Worm (Caenorhabditis elegans) whole organism, young adult: ENCODE data around the gene popl-1.

Experiments
- B0019.2 ChIP-seq: fragments of 200-800 bp; sonication (Bioruptor generic); conservative IDR thresholded peaks from 2 replicates; pipeline ENCODE4 v1.3.6; 2022; ENCODE audit warnings: missing genetic modification reagents, missing genetic modification characterization, missing compliant biosample characterization
- B0261.1 ChIP-seq: sonication (generic microtip); optimal IDR thresholded peaks from 2 replicates; lab custom pipeline; 2016; ENCODE audit warnings: mild to moderate bottlenecking, missing genetic modification characterization, moderate library complexity, missing compliant biosample characterization
- B0336.3 ChIP-seq: fragments of 200-800 bp; sonication (Bioruptor generic); IDR thresholded peaks from 2 replicates; pipeline ENCODE4 v1.3.6; 2022; ENCODE audit warnings: missing genetic modification characterization, missing compliant biosample characterization
- F23B12.7 ChIP-seq: sonication (generic microtip); optimal IDR thresholded peaks from 2 replicates; lab custom pipeline; 2017; ENCODE audit warnings: missing genetic modification characterization, mild to moderate bottlenecking, missing compliant biosample characterization, antibody characterized with exemption, moderate library complexity; ENCODE audit not compliant: insufficient read depth
- F33H1.4 ChIP-seq: fragments of 200-800 bp; sonication (Bioruptor generic); IDR thresholded peaks from 2 replicates; pipeline ENCODE4 v1.3.6; 2022; ENCODE audit warnings: missing genetic modification reagents, missing genetic modification characterization, missing compliant biosample characterization
- F37B4.10 ChIP-seq: fragments of 200-800 bp; sonication (Bioruptor generic); IDR thresholded peaks from 2 replicates; pipeline ENCODE4 v1.3.6; 2022; ENCODE audit warnings: missing genetic modification characterization, missing compliant biosample characterization
- F52B5.7 ChIP-seq: sonication (generic microtip); optimal IDR thresholded peaks from 2 replicates; lab custom pipeline; 2016; ENCODE audit warnings: mild to moderate bottlenecking, missing genetic modification characterization, missing compliant biosample characterization
- F57A8.1 ChIP-seq: fragments of 200-800 bp; sonication (Bioruptor generic); optimal IDR thresholded peaks from 2 replicates; lab custom pipeline; 2018; ENCODE audit warnings: mild to moderate bottlenecking, missing genetic modification characterization, moderate library complexity, missing compliant biosample characterization
- K12H6.12 ChIP-seq: fragments of 200-800 bp; sonication (Bioruptor generic); optimal IDR thresholded peaks from 2 replicates; lab custom pipeline; 2018; ENCODE audit warnings: mild to moderate bottlenecking, missing genetic modification characterization, missing compliant biosample characterization
- T07F8.4 ChIP-seq: sonication (generic microtip); optimal IDR thresholded peaks from 2 replicates; lab custom pipeline; 2016; ENCODE audit warnings: mild to moderate bottlenecking, missing genetic modification characterization, moderate library complexity, missing compliant biosample characterization
- Y53G8AR.9 ChIP-seq: fragments of 200-800 bp; sonication (Bioruptor generic); conservative IDR thresholded peaks from 2 replicates; pipeline ENCODE4 v1.3.6; 2022; ENCODE audit warnings: missing genetic modification reagents, missing genetic modification characterization, missing compliant biosample characterization
- ZK185.1 ChIP-seq: sonication (generic microtip); optimal IDR thresholded peaks from 2 replicates; lab custom pipeline; 2016; ENCODE audit warnings: mild to moderate bottlenecking, missing genetic modification characterization, missing compliant biosample characterization; ENCODE audit not compliant: poor library complexity, severe bottlenecking
- akir-1 ChIP-seq: fragments of 200-800 bp; sonication (Bioruptor generic); optimal IDR thresholded peaks from 2 replicates; lab custom pipeline; 2018; ENCODE audit warnings: mild to moderate bottlenecking, missing genetic modification characterization, moderate library complexity, missing compliant biosample characterization
- aptf-3 ChIP-seq: fragments of 200-800 bp; sonication (Bioruptor generic); IDR thresholded peaks from 2 replicates; pipeline ENCODE4 v1.3.6; 2022; ENCODE audit warnings: missing genetic modification characterization, missing compliant biosample characterization
- atf-7 ChIP-seq: sonication (generic microtip); optimal IDR thresholded peaks from 2 replicates; lab custom pipeline; 2017; ENCODE audit warnings: mild to moderate bottlenecking, missing genetic modification characterization, missing compliant biosample characterization
- athp-1 ChIP-seq: sonication (generic microtip); optimal IDR thresholded peaks from 2 replicates; lab custom pipeline; 2017; ENCODE audit warnings: mild to moderate bottlenecking, missing genetic modification characterization, missing compliant biosample characterization
- cebp-2 ChIP-seq: fragments of 200-800 bp; sonication (Bioruptor generic); IDR thresholded peaks from 2 replicates; pipeline ENCODE4 v1.3.6; 2022; ENCODE audit warnings: missing genetic modification characterization, missing compliant biosample characterization
- ceh-91 ChIP-seq: fragments of 200-800 bp; sonication (Bioruptor generic); IDR thresholded peaks from 2 replicates; pipeline ENCODE4 v1.3.6; 2022; ENCODE audit warnings: missing genetic modification reagents, missing genetic modification characterization, missing compliant biosample characterization
- die-1 ChIP-seq: sonication (generic microtip); optimal IDR thresholded peaks from 2 replicates; lab custom pipeline; 2016; ENCODE audit warnings: missing genotype, mild to moderate bottlenecking, missing genetic modification characterization, missing compliant biosample characterization
- dox-1 ChIP-seq: fragments of 200-800 bp; sonication (Bioruptor generic); IDR thresholded peaks from 2 replicates; pipeline ENCODE4 v1.3.6; 2022; ENCODE audit warnings: missing genetic modification reagents, missing genetic modification characterization, missing compliant biosample characterization
- dpl-1 ChIP-seq: fragments of 150-350 bp; optimal IDR thresholded peaks from 2 replicates; lab custom pipeline; 2014; ENCODE audit warnings: missing biosample characterization, missing genetic modification reagents, missing genetic modification characterization
- egl-44 ChIP-seq: fragments of 200-800 bp; sonication (Bioruptor generic); IDR thresholded peaks from 2 replicates; pipeline ENCODE4 v1.3.6; 2022; ENCODE audit warnings: missing genetic modification reagents, missing genetic modification characterization, missing compliant biosample characterization
- ekl-4 ChIP-seq: fragments of 200-800 bp; sonication (Bioruptor generic); IDR thresholded peaks from 2 replicates; pipeline ENCODE4 v1.3.6; 2022; ENCODE audit warnings: missing genetic modification reagents, missing genetic modification characterization, missing compliant biosample characterization
- fkh-3 ChIP-seq: sonication (generic microtip); optimal IDR thresholded peaks from 2 replicates; lab custom pipeline; 2016; ENCODE audit warnings: mild to moderate bottlenecking, missing genetic modification characterization, missing compliant biosample characterization
- him-1 ChIP-seq: sonication (generic microtip); optimal IDR thresholded peaks from 2 replicates; lab custom pipeline; 2016; ENCODE audit warnings: missing genotype, missing genetic modification reagents, missing genetic modification characterization, missing compliant biosample characterization
- hmg-1.2 ChIP-seq: fragments of 200-800 bp; sonication (Bioruptor generic); IDR thresholded peaks from 2 replicates; pipeline ENCODE4 v1.3.6; 2022; ENCODE audit warnings: missing genetic modification reagents, missing genetic modification characterization, missing compliant biosample characterization
- let-607 ChIP-seq, 2 experiments: fragments of 200-800 bp in 1 of 2; sonication (Bioruptor generic) in 1 of 2; sonication (generic microtip) in 1 of 2; optimal IDR thresholded peaks; 2 replicates each; lab custom pipeline; 2016 to 2018; ENCODE audit warnings: mild to moderate bottlenecking in 2 of 2, missing compliant biosample characterization in 2 of 2, missing genetic modification characterization in 2 of 2, moderate library complexity in 2 of 2, missing genotype in 1 of 2
- lin-35 ChIP-seq, 3 experiments: fragments of 150-350 bp in 2 of 3; sonication (generic microtip) in 1 of 3; optimal IDR thresholded peaks; 2 replicates each; lab custom pipeline; 2014 to 2018; ENCODE audit warnings: missing biosample characterization in 3 of 3, missing genetic modification characterization in 3 of 3, missing genetic modification reagents in 3 of 3
- lin-40 ChIP-seq: sonication (generic microtip); optimal IDR thresholded peaks from 2 replicates; lab custom pipeline; 2016; ENCODE audit warnings: missing genetic modification characterization, mild to moderate bottlenecking, missing compliant biosample characterization, missing genotype, missing genetic modification reagents
- lir-1 ChIP-seq: fragments of 200-800 bp; sonication (Bioruptor generic); conservative IDR thresholded peaks from 2 replicates; pipeline ENCODE4 v1.3.6; 2022; ENCODE audit warnings: missing genetic modification reagents, missing genetic modification characterization, missing compliant biosample characterization
- madf-6 ChIP-seq: fragments of 200-800 bp; sonication (Bioruptor generic); IDR thresholded peaks from 2 replicates; pipeline ENCODE4 v1.3.6; 2022; ENCODE audit warnings: missing genetic modification reagents, missing genetic modification characterization, missing compliant biosample characterization
- mes-4 ChIP-seq: sonication (generic microtip); optimal IDR thresholded peaks from 2 replicates; lab custom pipeline; 2016; ENCODE audit warnings: missing genotype, missing genetic modification characterization, missing compliant biosample characterization
- nfya-2 ChIP-seq: fragments of 200-800 bp; sonication (Bioruptor generic); IDR thresholded peaks from 2 replicates; pipeline ENCODE4 v1.3.6; 2022; ENCODE audit warnings: missing genetic modification reagents, missing genetic modification characterization, missing compliant biosample characterization
- nfyb-1 ChIP-seq: fragments of 200-800 bp; sonication (Bioruptor generic); IDR thresholded peaks from 2 replicates; pipeline ENCODE4 v1.3.6; 2022; ENCODE audit warnings: missing genetic modification reagents, missing genetic modification characterization, missing compliant biosample characterization
- nhr-27 ChIP-seq: fragments of 200-800 bp; sonication (Bioruptor generic); optimal IDR thresholded peaks from 2 replicates; lab custom pipeline; 2018; ENCODE audit warnings: mild to moderate bottlenecking, missing genetic modification characterization, moderate library complexity, missing compliant biosample characterization
- rcor-1 ChIP-seq: fragments of 200-800 bp; sonication (Bioruptor generic); IDR thresholded peaks from 2 replicates; pipeline ENCODE4 v1.3.6; 2022; ENCODE audit warnings: missing genetic modification reagents, missing genetic modification characterization, missing compliant biosample characterization
- rec-8 ChIP-seq, 2 experiments: sonication (generic microtip); optimal IDR thresholded peaks; 2 replicates each; lab custom pipeline; 2016; ENCODE audit warnings: mild to moderate bottlenecking in 2 of 2, missing genetic modification characterization in 2 of 2, missing genetic modification reagents in 2 of 2, missing genotype in 2 of 2, missing biosample characterization in 1 of 2, missing compliant biosample characterization in 1 of 2, moderate library complexity in 1 of 2
- sea-2 ChIP-seq: fragments of 200-800 bp; sonication (Bioruptor generic); IDR thresholded peaks from 2 replicates; pipeline ENCODE4 v1.3.6; 2022; ENCODE audit warnings: missing genetic modification characterization, missing compliant biosample characterization
- snpc-4 ChIP-seq, 5 experiments: fragments of 150-350 bp in 1 of 5; sonication (generic microtip) in 4 of 5; optimal IDR thresholded peaks; 2 replicates each; lab custom pipeline; 2014 to 2018; ENCODE audit warnings: missing genetic modification characterization in 5 of 5, missing biosample characterization in 3 of 5, antibody characterized with exemption in 2 of 5, mild to moderate bottlenecking in 2 of 5, missing compliant biosample characterization in 2 of 5, missing genotype in 2 of 5, moderate library complexity in 2 of 5, missing genetic modification reagents in 1 of 5
- somi-1 ChIP-seq: fragments of 200-800 bp; sonication (Bioruptor generic); optimal IDR thresholded peaks from 2 replicates; lab custom pipeline; 2018; ENCODE audit warnings: mild to moderate bottlenecking, missing genetic modification characterization, missing compliant biosample characterization
- tlf-1 ChIP-seq: fragments of 200-800 bp; sonication (Bioruptor generic); optimal IDR thresholded peaks from 2 replicates; lab custom pipeline; 2018; ENCODE audit warnings: mild to moderate bottlenecking, missing genetic modification characterization, missing compliant biosample characterization
- unc-62 ChIP-seq: fragments of 150-350 bp; optimal IDR thresholded peaks from 2 replicates; lab custom pipeline; 2014; ENCODE audit warnings: missing biosample characterization, missing genetic modification reagents, missing genetic modification characterization
- xnd-1 ChIP-seq: sonication (generic microtip); optimal IDR thresholded peaks from 2 replicates; lab custom pipeline; 2016; ENCODE audit warnings: missing genotype, missing genetic modification reagents, missing genetic modification characterization, missing compliant biosample characterization
- zfh-2 ChIP-seq: fragments of 200-800 bp; sonication (Bioruptor generic); conservative IDR thresholded peaks from 2 replicates; pipeline ENCODE4 v1.3.6; 2022; ENCODE audit warnings: missing genetic modification reagents, missing genetic modification characterization, missing compliant biosample characterization
- ztf-22 ChIP-seq: fragments of 200-800 bp; sonication (Bioruptor generic); optimal IDR thresholded peaks from 2 replicates; lab custom pipeline; 2018; ENCODE audit warnings: mild to moderate bottlenecking, missing genetic modification characterization, moderate library complexity, missing compliant biosample characterization
- ztf-26 ChIP-seq: sonication (generic microtip); optimal IDR thresholded peaks from 2 replicates; lab custom pipeline; 2017; ENCODE audit warnings: missing genetic modification characterization, missing compliant biosample characterization
- ztf-3 ChIP-seq: fragments of 200-800 bp; sonication (Bioruptor generic); optimal IDR thresholded peaks from 2 replicates; lab custom pipeline; 2018; ENCODE audit warnings: mild to moderate bottlenecking, missing genetic modification characterization, missing compliant biosample characterization

The popl-1 gene

ce11 chrIII:6415306-6415973 lies 15.3 kb downstream of the popl-1 start, which contains the start of gene nas-4 (continued):
- TF ChIP-seq mes-4 (tag; lab: Kevin White, UChicago) (no peak), dox-1 (GFP tag; lab: Robert Waterston, UW) (no peak), F52B5.7 (tag; lab: Kevin White, UChicago) (no peak), fkh-3 (tag; lab: Kevin White, UChicago) (peak; percentile 22), Y53G8AR.9 (GFP tag; lab: Robert Waterston, UW) (peak; percentile 59; the same call in 1 of the 2 replicates), somi-1 (GFP tag; lab: Kevin White, UChicago) (no peak), ekl-4 (GFP tag; lab: Robert Waterston, UW) (0 out of 2 replicates have a peak, but pooled peaks have one; percentile 12), nhr-27 (tag; lab: Kevin White, UChicago) (no peak), B0261.1 (tag; lab: Kevin White, UChicago) (no peak), F37B4.10 (GFP tag; lab: Robert Waterston, UW) (no peak), aptf-3 (no peak), hmg-1.2 (no peak; the same call in 1 of the 2 replicates), ztf-3 (GFP tag; lab: Kevin White, UChicago) (no peak), him-1 (tag; lab: Kevin White, UChicago) (peak; percentile 55), nfya-2 (GFP tag; lab: Robert Waterston, UW) (no peak), let-607 (tag; optimal IDR thresholded peaks at IDR 0.05; lab: Kevin White, UChicago) (peak in 1 of 2 experiments; percentile 13), lin-35 (GFP tag; optimal IDR thresholded peaks at IDR 0.05; lab: Kevin White, UChicago) (no peak), nfyb-1 (peak; percentile 69), rcor-1 (GFP tag; lab: Robert Waterston, UW) (no peak), dpl-1 (GFP tag; lab: Kevin White, UChicago) (no peak), K12H6.12 (tag; lab: Kevin White, UChicago) (no peak), athp-1 (peak; percentile 64), cebp-2 (GFP tag; lab: Robert Waterston, UW) (peak; percentile 5; the same call in 1 of the 2 replicates), tlf-1 (GFP tag; lab: Kevin White, UChicago) (peak; percentile 24), lir-1 (GFP tag; lab: Robert Waterston, UW) (no peak), akir-1 (GFP tag; lab: Kevin White, UChicago) (no peak), unc-62 (GFP tag; lab: Kevin White, UChicago) (no peak), lin-40 (tag; lab: Kevin White, UChicago) (peak; percentile 29), die-1 (tag; lab: Kevin White, UChicago) (no peak), snpc-4 (GFP tag; optimal IDR thresholded peaks at IDR 0.05; lab: Kevin White, UChicago) (no peak), snpc-4 (tag; optimal IDR thresholded peaks at IDR 0.05; lab: Kevin White, UChicago) (no peak), F57A8.1 (GFP tag; lab: Kevin White, UChicago) (no peak), ceh-91 (no peak), B0019.2 (no peak), zfh-2 (no peak), F23B12.7 (no peak), egl-44 (GFP tag; lab: Robert Waterston, UW) (0 out of 2 replicates have a peak, but pooled peaks have one; percentile 18), B0336.3 (GFP tag; lab: Robert Waterston, UW) (0 out of 2 replicates have a peak, but pooled peaks have one; percentile 55), madf-6 (GFP tag; lab: Robert Waterston, UW) (no peak; the same call in 1 of the 2 replicates), F33H1.4 (GFP tag; lab: Robert Waterston, UW) (no peak), ztf-26 (no peak), ztf-22 (no peak), sea-2 (no peak), atf-7 (tag; lab: Kevin White, UChicago) (peak; percentile 6), ZK185.1 (tag; lab: Kevin White, UChicago) (no peak), xnd-1 (no peak), T07F8.4 (tag; lab: Kevin White, UChicago) (no peak), rec-8 (tag; optimal IDR thresholded peaks at IDR 0.05; lab: Kevin White, UChicago) (no peak)
